ENCODE assay signal across 1 fruit fly cellular context in genomic region chr3L:9898355-9898754, dm6.
TF ChIP-seq lines count a peak whose summit lies in the region.

Gene CG6707, minus strand, starts transcription at chr3L:9898575.
Gene CG46387, plus strand, starts transcription at chr3L:9898626.

TF ChIP-seq in whole organism, embryonic, 481 proteins besides CTCF, POLR2A, EP300 and RAD21 (continued from another document):
- peak; percentile 79 for TF ChIP-seq MBD-R2 (GFP tag; IDR thresholded peaks at IDR 0.05; lab: Robert Waterston, UW)
- TF ChIP-seq CG1603 (tag; optimal IDR thresholded peaks at IDR 0.05; lab: Kevin White, UChicago): peak; percentile 82
- TF ChIP-seq org-1 (GFP tag; optimal IDR thresholded peaks at IDR 0.05; lab: Kevin White, UChicago): no peak
- TF ChIP-seq Elba2 (GFP tag; optimal IDR thresholded peaks at IDR 0.05; lab: Kevin White, UChicago): peak; percentile 88
- TF ChIP-seq CG15601 (tag; optimal IDR thresholded peaks at IDR 0.05; lab: Kevin White, UChicago): peak; percentile 79
- TF ChIP-seq dmrt11E (tag; optimal IDR thresholded peaks at IDR 0.05; lab: Kevin White, UChicago): no peak
- peak; percentile 4 for TF ChIP-seq sqz (GFP tag; optimal IDR thresholded peaks at IDR 0.05; lab: Kevin White, UChicago)
- TF ChIP-seq zfh1 (GFP tag; IDR thresholded peaks at IDR 0.05; lab: Robert Waterston, UW): 0 out of 3 replicates have a peak, but pooled peaks have one; percentile 36
- TF ChIP-seq ken (GFP tag; IDR thresholded peaks at IDR 0.05; lab: Robert Waterston, UW): no peak
- TF ChIP-seq knrl (GFP tag; IDR thresholded peaks at IDR 0.05; lab: Robert Waterston, UW; ENCODE audit: partially characterized antibody): peak; percentile 54
- TF ChIP-seq Blimp-1 (GFP tag; optimal IDR thresholded peaks at IDR 0.05; lab: Kevin White, UChicago): no peak
- TF ChIP-seq Ptx1 (GFP tag; IDR thresholded peaks at IDR 0.05; lab: Robert Waterston, UW): peak; percentile 35; the same call in 1 of the 2 replicates
- TF ChIP-seq CG30020 (tag; optimal IDR thresholded peaks at IDR 0.05; lab: Kevin White, UChicago): peak; percentile 21
- TF ChIP-seq CG2199 (GFP tag; IDR thresholded peaks at IDR 0.05; lab: Robert Waterston, UW): 0 out of 3 replicates have a peak, but pooled peaks have one; percentile 35
- TF ChIP-seq CG2120 (GFP tag; optimal IDR thresholded peaks at IDR 0.05; lab: Kevin White, UChicago): peak; percentile 55
- TF ChIP-seq peb (GFP tag; IDR thresholded peaks at IDR 0.05; lab: Robert Waterston, UW): no peak
- peak; percentile 7 for TF ChIP-seq CG9876 (GFP tag; optimal IDR thresholded peaks at IDR 0.05; lab: Kevin White, UChicago)
- peak; percentile 74 for TF ChIP-seq HmgZ (tag; optimal IDR thresholded peaks at IDR 0.05; lab: Kevin White, UChicago)
- TF ChIP-seq amos (GFP tag; IDR thresholded peaks at IDR 0.05; lab: Robert Waterston, UW; ENCODE audit: partially characterized antibody): peak; percentile 59
- no peak for TF ChIP-seq C15 (GFP tag; IDR thresholded peaks at IDR 0.05; lab: Robert Waterston, UW)
- peak; percentile 45 for TF ChIP-seq lilli (GFP tag; optimal IDR thresholded peaks at IDR 0.05; lab: Kevin White, UChicago)
- no peak for TF ChIP-seq tap (tag; optimal IDR thresholded peaks at IDR 0.05; lab: Kevin White, UChicago)
- peak; percentile 11 for TF ChIP-seq zfh2 (GFP tag; optimal IDR thresholded peaks at IDR 0.05; lab: Kevin White, UChicago)
- peak; percentile 34 for TF ChIP-seq Myb (GFP tag; optimal IDR thresholded peaks at IDR 0.05; lab: Kevin White, UChicago)
- peak; percentile 62 for TF ChIP-seq NFAT (GFP tag; IDR thresholded peaks at IDR 0.05; lab: Robert Waterston, UW)
- TF ChIP-seq pan (optimal IDR thresholded peaks at IDR 0.05; lab: Kevin White, UChicago): no peak
- no peak for TF ChIP-seq pan (GFP tag; optimal IDR thresholded peaks at IDR 0.05 in 1 of 2, IDR thresholded peaks at IDR 0.05 in 1 of 2)
- TF ChIP-seq CG17328 (GFP tag; IDR thresholded peaks at IDR 0.05; lab: Robert Waterston, UW): no peak
- peak; percentile 54; the same call in 1 of the 3 replicates for TF ChIP-seq Dbx (GFP tag; IDR thresholded peaks at IDR 0.05; lab: Robert Waterston, UW)
- TF ChIP-seq CG14860 (GFP tag; IDR thresholded peaks at IDR 0.05; lab: Robert Waterston, UW; ENCODE audit: partially characterized antibody): no peak
- peak in 1 of 2 experiments; percentile 16 for TF ChIP-seq Pdp1 (GFP tag; optimal IDR thresholded peaks at IDR 0.05; lab: Kevin White, UChicago)
- no peak for TF ChIP-seq Hr51 (GFP tag; optimal IDR thresholded peaks at IDR 0.05; lab: Kevin White, UChicago)
- no peak for TF ChIP-seq jigr1 (GFP tag; IDR thresholded peaks at IDR 0.05; lab: Robert Waterston, UW)
- TF ChIP-seq E2f2 (GFP tag; IDR thresholded peaks at IDR 0.05; lab: Robert Waterston, UW): peak; percentile 61
- TF ChIP-seq CG12104 (GFP tag; optimal IDR thresholded peaks at IDR 0.05; lab: Kevin White, UChicago): no peak
- no peak for TF ChIP-seq HHEX (GFP tag; optimal IDR thresholded peaks at IDR 0.05; lab: Kevin White, UChicago)
- peak; percentile 73 for TF ChIP-seq CG9932 (GFP tag; IDR thresholded peaks at IDR 0.05; lab: Robert Waterston, UW)
- TF ChIP-seq p53 (GFP tag; optimal IDR thresholded peaks at IDR 0.05; lab: Kevin White, UChicago): peak; percentile 2
- TF ChIP-seq Vsx1 (GFP tag; optimal IDR thresholded peaks at IDR 0.05; lab: Kevin White, UChicago): no peak
